Worm (Caenorhabditis elegans) whole organism, L3 larva: Measurements from ENCODE around the gene pfut-1.

Experiments used
- ama-1 ChIP-seq: fragments of 150-350 bp; optimal IDR thresholded peaks from 2 replicates; lab custom pipeline; 2018
- ceh-82 ChIP-seq: fragments of 150-350 bp; optimal IDR thresholded peaks from 2 replicates; lab custom pipeline; 2014; ENCODE audit warnings: missing biosample characterization, missing genetic modification characterization
- egl-27 ChIP-seq: sonication (generic microtip); optimal IDR thresholded peaks from 4 replicates; lab custom pipeline; 2017; ENCODE audit warnings: missing biosample characterization, missing genetic modification reagents, missing genetic modification characterization
- lin-15B ChIP-seq: fragments of 150-350 bp; optimal IDR thresholded peaks from 2 replicates; lab custom pipeline; 2014; ENCODE audit warnings: missing biosample characterization, missing genetic modification characterization
- mdl-1 ChIP-seq: fragments of 150-350 bp; optimal IDR thresholded peaks from 2 replicates; lab custom pipeline; 2014; ENCODE audit warnings: missing biosample characterization, missing genetic modification characterization
- nhr-77 ChIP-seq: fragments of 150-350 bp; optimal IDR thresholded peaks from 2 replicates; lab custom pipeline; 2014; ENCODE audit warnings: missing biosample characterization, missing genetic modification characterization
- unc-62 ChIP-seq: fragments of 150-350 bp; sonication (generic microtip); optimal IDR thresholded peaks from 4 replicates; lab custom pipeline; 2014; ENCODE audit warnings: missing biosample characterization, missing genetic modification reagents, missing genetic modification characterization
- ztf-11 ChIP-seq: fragments of 150-350 bp; optimal IDR thresholded peaks from 2 replicates; lab custom pipeline; 2014; ENCODE audit warnings: missing biosample characterization, missing genetic modification characterization

ce11 chrX:3165569-3165968 is at the start of gene pfut-1:
- TF ChIP-seq ceh-82 (no peak), unc-62 (GFP tag; lab: Kevin White, UChicago) (no peak), mdl-1 (no peak), nhr-77 (tag; lab: Kevin White, UChicago) (no peak), ztf-11 (tag; lab: Kevin White, UChicago) (no peak), lin-15B (no peak), egl-27 (tag; lab: Kevin White, UChicago) (no peak), ama-1 (lab: Kevin White, UChicago) (no peak)
